Worm (Caenorhabditis elegans) whole organism, L2 larva: ENCODE results near the gene Y40A1A.3.

Experiments used
- C34F6.9 ChIP-seq: fragments of 150-350 bp; optimal IDR thresholded peaks from 2 replicates; lab custom pipeline; 2014; ENCODE audit warnings: missing biosample characterization, missing genetic modification characterization
- R02D3.7 ChIP-seq: fragments of 150-350 bp; optimal IDR thresholded peaks from 2 replicates; lab custom pipeline; 2014; ENCODE audit warnings: missing biosample characterization, missing genetic modification characterization
- ZK546.5 ChIP-seq: sonication (generic microtip); optimal IDR thresholded peaks from 2 replicates; lab custom pipeline; 2017; ENCODE audit warnings: missing biosample characterization, missing genetic modification characterization
- aly-2 ChIP-seq: fragments of 150-350 bp; optimal IDR thresholded peaks from 2 replicates; lab custom pipeline; 2014; ENCODE audit warnings: missing biosample characterization, missing genetic modification characterization
- ama-1 ChIP-seq: fragments of 150-350 bp; optimal IDR thresholded peaks from 2 replicates; lab custom pipeline; 2018; ENCODE audit warnings: inconsistent platforms
- blmp-1 ChIP-seq: sonication (generic microtip); optimal IDR thresholded peaks from 2 replicates; lab custom pipeline; 2017; ENCODE audit warnings: missing genetic modification characterization, mild to moderate bottlenecking, missing compliant biosample characterization, antibody characterized with exemption, moderate library complexity; ENCODE audit not compliant: insufficient read depth
- crh-2 ChIP-seq: sonication (generic microtip); optimal IDR thresholded peaks from 2 replicates; lab custom pipeline; 2017; ENCODE audit warnings: missing biosample characterization, missing genetic modification characterization
- dmd-4 ChIP-seq: sonication (generic microtip); optimal IDR thresholded peaks from 2 replicates; lab custom pipeline; 2017; ENCODE audit warnings: missing biosample characterization, missing genetic modification characterization
- egl-27 ChIP-seq: sonication (generic microtip); optimal IDR thresholded peaks from 3 replicates; lab custom pipeline; 2017; ENCODE audit warnings: missing biosample characterization, missing genetic modification reagents, missing genetic modification characterization
- elt-3 ChIP-seq: sonication (generic microtip); optimal IDR thresholded peaks from 2 replicates; lab custom pipeline; 2017; ENCODE audit warnings: missing biosample characterization, missing genetic modification characterization
- fos-1 ChIP-seq: fragments of 150-350 bp; optimal IDR thresholded peaks from 2 replicates; lab custom pipeline; 2014; ENCODE audit warnings: missing biosample characterization, missing genetic modification characterization
- gmeb-1 ChIP-seq: fragments of 150-350 bp; optimal IDR thresholded peaks from 2 replicates; lab custom pipeline; 2014; ENCODE audit warnings: missing biosample characterization, missing genetic modification characterization
- lin-11 ChIP-seq: fragments of 150-350 bp; sonication (generic microtip); optimal IDR thresholded peaks from 2 replicates; lab custom pipeline; 2014; ENCODE audit warnings: missing biosample characterization, missing genetic modification characterization, inconsistent platforms, mixed read lengths
- lin-13 ChIP-seq: fragments of 150-350 bp; optimal IDR thresholded peaks from 2 replicates; lab custom pipeline; 2014; ENCODE audit warnings: missing biosample characterization, missing genetic modification reagents, missing genetic modification characterization
- lin-39 ChIP-seq: fragments of 150-350 bp; optimal IDR thresholded peaks from 2 replicates; lab custom pipeline; 2014; ENCODE audit warnings: missing biosample characterization, missing genetic modification reagents, missing genetic modification characterization
- mab-5 ChIP-seq: fragments of 150-350 bp; optimal IDR thresholded peaks from 2 replicates; lab custom pipeline; 2014; ENCODE audit warnings: missing biosample characterization, missing genetic modification characterization
- mbf-1 ChIP-seq: sonication (generic microtip); optimal IDR thresholded peaks from 2 replicates; lab custom pipeline; 2017; ENCODE audit warnings: missing biosample characterization, missing genetic modification characterization
- mdl-1 ChIP-seq, 2 experiments: fragments of 150-350 bp in 1 of 2; sonication (generic microtip) in 1 of 2; optimal IDR thresholded peaks; 2 replicates each; lab custom pipeline; 2017; ENCODE audit warnings: missing biosample characterization in 2 of 2, missing genetic modification characterization in 2 of 2
- nhr-11 ChIP-seq: fragments of 150-350 bp; optimal IDR thresholded peaks from 2 replicates; lab custom pipeline; 2014; ENCODE audit warnings: missing biosample characterization, missing genetic modification characterization
- nhr-12 ChIP-seq: fragments of 150-350 bp; optimal IDR thresholded peaks from 2 replicates; lab custom pipeline; 2014; ENCODE audit warnings: missing biosample characterization, missing genetic modification characterization
- nhr-23 ChIP-seq: fragments of 150-350 bp; optimal IDR thresholded peaks from 2 replicates; lab custom pipeline; 2014; ENCODE audit warnings: missing biosample characterization, missing genetic modification reagents, missing genetic modification characterization
- nhr-77 ChIP-seq: fragments of 150-350 bp; optimal IDR thresholded peaks from 2 replicates; lab custom pipeline; 2014; ENCODE audit warnings: missing biosample characterization, missing genetic modification characterization
- peb-1 ChIP-seq: fragments of 150-350 bp; optimal IDR thresholded peaks from 2 replicates; lab custom pipeline; 2014; ENCODE audit warnings: missing biosample characterization, missing genetic modification characterization
- skn-1 ChIP-seq: sonication (generic microtip); optimal IDR thresholded peaks from 2 replicates; lab custom pipeline; 2017; ENCODE audit warnings: missing biosample characterization, missing genetic modification characterization
- sma-3 ChIP-seq: sonication (generic microtip); optimal IDR thresholded peaks from 2 replicates; lab custom pipeline; 2016; ENCODE audit warnings: missing genetic modification reagents, missing genetic modification characterization, missing compliant biosample characterization
- sma-9 ChIP-seq, 2 experiments: fragments of 150-350 bp in 1 of 2; sonication (generic microtip) in 1 of 2; optimal IDR thresholded peaks; 2 replicates each; lab custom pipeline; 2014 to 2016; ENCODE audit warnings: missing genetic modification characterization in 2 of 2, mild to moderate bottlenecking in 1 of 2, missing biosample characterization in 1 of 2, missing compliant biosample characterization in 1 of 2, missing genetic modification reagents in 1 of 2, moderate library complexity in 1 of 2
- snpc-4 ChIP-seq: fragments of 150-350 bp; optimal IDR thresholded peaks from 2 replicates; lab custom pipeline; 2014; ENCODE audit warnings: missing biosample characterization, missing genetic modification characterization
- unc-39 ChIP-seq: fragments of 150-350 bp; optimal IDR thresholded peaks from 2 replicates; lab custom pipeline; 2014; ENCODE audit warnings: missing biosample characterization, missing genetic modification characterization
- unc-55 ChIP-seq: fragments of 150-350 bp; sonication (generic microtip); optimal IDR thresholded peaks from 3 replicates; lab custom pipeline; 2014; ENCODE audit warnings: missing biosample characterization, missing genetic modification reagents, missing genetic modification characterization
- zag-1 ChIP-seq: fragments of 150-350 bp; optimal IDR thresholded peaks from 2 replicates; lab custom pipeline; 2014; ENCODE audit warnings: missing biosample characterization, missing genetic modification characterization
- ztf-1 ChIP-seq: fragments of 200-800 bp; sonication (Bioruptor generic); conservative IDR thresholded peaks from 2 replicates; pipeline ENCODE4 v1.3.6; 2022; ENCODE audit warnings: missing genetic modification characterization, missing compliant biosample characterization
- ztf-4 ChIP-seq: fragments of 150-350 bp; optimal IDR thresholded peaks from 2 replicates; lab custom pipeline; 2014; ENCODE audit warnings: missing biosample characterization, missing genetic modification characterization

The Y40A1A.3 gene

ce11 chrX:2018848-2019247 lies 21.0 kb upstream of the Y40A1A.3 start, which contains the start of gene Y102A11A.3:
Gene Y102A11A.3 (plus strand): TSS chrX:2019148.
- TF ChIP-seq mdl-1 (tag; optimal IDR thresholded peaks at IDR 0.05; lab: Kevin White, UChicago) (no peak), nhr-11 (tag; lab: Kevin White, UChicago) (no peak), ama-1 (lab: Kevin White, UChicago) (no peak), nhr-12 (tag; lab: Kevin White, UChicago) (no peak), sma-3 (GFP tag; lab: Kevin White, UChicago) (no peak), fos-1 (tag; lab: Kevin White, UChicago) (no peak), dmd-4 (tag; lab: Kevin White, UChicago) (no peak), egl-27 (no peak), crh-2 (tag; lab: Kevin White, UChicago) (no peak), peb-1 (tag; lab: Kevin White, UChicago) (no peak), zag-1 (tag; lab: Kevin White, UChicago) (no peak), mab-5 (no peak), unc-39 (tag; lab: Kevin White, UChicago) (no peak)

- TF ChIP-seq nhr-12 (tag; lab: Kevin White, UChicago) (no peak), fos-1 (tag; lab: Kevin White, UChicago) (peak; percentile 82), elt-3 (tag; lab: Kevin White, UChicago) (no peak), skn-1 (tag; lab: Kevin White, UChicago) (peak; percentile 19)
These were observed 20.4 kb upstream of the Y40A1A.3 start for ce11 chrX:2018211-2018610.

ce11 chrX:2014521-2014920 lies 16.7 kb upstream of the Y40A1A.3 start:
- peak; percentile 83 for TF ChIP-seq fos-1 (tag; lab: Kevin White, UChicago)
- TF ChIP-seq mdl-1 (tag; optimal IDR thresholded peaks at IDR 0.05; lab: Kevin White, UChicago), result no peak
- TF ChIP-seq ztf-4 (tag; lab: Kevin White, UChicago), result no peak
- peak; percentile 27 for TF ChIP-seq sma-9 (GFP tag; optimal IDR thresholded peaks at IDR 0.05; lab: Kevin White, UChicago)
- TF ChIP-seq sma-9 (tag; optimal IDR thresholded peaks at IDR 0.05; lab: Kevin White, UChicago), result no peak

- no peak for TF ChIP-seq lin-13 (GFP tag; lab: Kevin White, UChicago)
- no peak for TF ChIP-seq aly-2
- no peak for TF ChIP-seq nhr-23 (tag; lab: Kevin White, UChicago)
- TF ChIP-seq unc-55, result peak; percentile 60
- TF ChIP-seq ZK546.5 (tag; lab: Kevin White, UChicago), result no peak
- no peak for TF ChIP-seq gmeb-1
These were observed 16.1 kb upstream of the Y40A1A.3 start for ce11 chrX:2013912-2014311.

ce11 chrX:2012491-2013201 lies 14.8 kb upstream of the Y40A1A.3 start, which contains the start of gene Y102A11A.9:
Gene Y102A11A.9 (plus strand): TSS chrX:2013151.
- TF ChIP-seq zag-1 (tag; lab: Kevin White, UChicago), result no peak
- peak; percentile 6 for TF ChIP-seq lin-11

ce11 chrX:2000517-2000916 lies 2.7 kb upstream of the Y40A1A.3 start:
- TF ChIP-seq lin-39 (tag; lab: Kevin White, UChicago) (no peak), peb-1 (tag; lab: Kevin White, UChicago) (no peak), nhr-12 (tag; lab: Kevin White, UChicago) (no peak), nhr-77 (no peak), egl-27 (no peak), lin-11 (no peak)

- TF ChIP-seq blmp-1, result no peak
- TF ChIP-seq C34F6.9, result no peak
- TF ChIP-seq ztf-4 (tag; lab: Kevin White, UChicago), result no peak
- TF ChIP-seq nhr-23 (tag; lab: Kevin White, UChicago), result no peak
- no peak for TF ChIP-seq nhr-77
- no peak for TF ChIP-seq nhr-12 (tag; lab: Kevin White, UChicago)
- no peak for TF ChIP-seq peb-1 (tag; lab: Kevin White, UChicago)
- no peak for TF ChIP-seq snpc-4
- no peak for TF ChIP-seq mbf-1 (tag; lab: Kevin White, UChicago)
- TF ChIP-seq unc-39 (tag; lab: Kevin White, UChicago), result no peak
- TF ChIP-seq ztf-1 (GFP tag; lab: Robert Waterston, UW), result no peak
- TF ChIP-seq mdl-1 (tag; optimal IDR thresholded peaks at IDR 0.05; lab: Kevin White, UChicago), result no peak
- TF ChIP-seq egl-27, result no peak
- no peak for TF ChIP-seq R02D3.7
These were observed 991 bp upstream of the Y40A1A.3 start for ce11 chrX:1998825-1999224.
